Fruit fly (Drosophila melanogaster): Measurements from ENCODE around the gene CG42366.
A peak's percentile ranks its signal among the peaks of the same experiment; 100 is the strongest.

DNA sequence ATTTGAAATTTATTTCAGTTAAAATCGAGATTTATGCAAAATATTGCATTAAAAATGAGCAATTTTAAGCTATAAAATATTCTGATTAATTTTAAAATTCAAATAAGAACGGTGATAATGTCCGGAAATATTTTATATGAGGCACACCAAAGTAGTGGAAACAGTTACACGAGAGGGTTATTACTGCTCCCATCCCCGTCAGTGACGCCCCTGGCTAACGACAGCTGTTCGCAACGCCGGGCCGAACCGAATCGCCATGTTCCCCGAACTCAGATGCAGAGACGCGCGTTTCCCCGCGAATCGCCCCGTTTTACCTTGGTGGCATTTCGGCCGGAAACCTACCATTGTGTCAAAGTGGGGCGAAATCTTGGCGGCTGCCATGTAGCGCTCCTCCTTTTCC lies 13.2 kb upstream of the CG42366 start:
- TF ChIP-seq CG32264 (GFP tag; optimal IDR thresholded peaks at IDR 0.05) (no peak), usp (GFP tag; optimal IDR thresholded peaks at IDR 0.05) (no peak), psq (GFP tag; optimal IDR thresholded peaks at IDR 0.05) (no peak), pan (optimal IDR thresholded peaks at IDR 0.05) (no peak), sv (GFP tag; optimal IDR thresholded peaks at IDR 0.05) (no peak), OdsH (GFP tag; optimal IDR thresholded peaks at IDR 0.05) (no peak), ey (GFP tag; optimal IDR thresholded peaks at IDR 0.05) (peak; percentile 7), Hr83 (GFP tag; optimal IDR thresholded peaks at IDR 0.05; ENCODE audit: poor library complexity, severe bottlenecking) (no peak), dmrt93B (GFP tag; optimal IDR thresholded peaks at IDR 0.05) (no peak), lola (GFP tag; optimal IDR thresholded peaks at IDR 0.05) (no peak), Myc (optimal IDR thresholded peaks at IDR 0.05) (no peak), Hnf4 (GFP tag; optimal IDR thresholded peaks at IDR 0.05) (peak; percentile 2), rgr (GFP tag; optimal IDR thresholded peaks at IDR 0.05) (no peak)
